Fruit fly (Drosophila melanogaster) whole organism, embryonic: ENCODE results near the gene TkR86C.

Experiments
- CrebB ChIP-seq: fragments of 200-800 bp; sonication (Bioruptor generic); optimal IDR thresholded peaks from 3 replicates; lab custom pipeline; 2018; ENCODE audit warnings: missing biosample characterization, mild to moderate bottlenecking, missing genetic modification characterization
- tll ChIP-seq, 2 experiments: fragments of 200-800 bp in 1 of 2; fragments of >200 bp in 1 of 2; sonication (Bioruptor generic) in 1 of 2; optimal IDR thresholded peaks; 2 replicates each; lab custom pipeline; 2017 to 2019; ENCODE audit warnings: missing biosample characterization in 2 of 2, missing genetic modification characterization in 2 of 2, mild to moderate bottlenecking in 1 of 2, moderate library complexity in 1 of 2

DNA sequence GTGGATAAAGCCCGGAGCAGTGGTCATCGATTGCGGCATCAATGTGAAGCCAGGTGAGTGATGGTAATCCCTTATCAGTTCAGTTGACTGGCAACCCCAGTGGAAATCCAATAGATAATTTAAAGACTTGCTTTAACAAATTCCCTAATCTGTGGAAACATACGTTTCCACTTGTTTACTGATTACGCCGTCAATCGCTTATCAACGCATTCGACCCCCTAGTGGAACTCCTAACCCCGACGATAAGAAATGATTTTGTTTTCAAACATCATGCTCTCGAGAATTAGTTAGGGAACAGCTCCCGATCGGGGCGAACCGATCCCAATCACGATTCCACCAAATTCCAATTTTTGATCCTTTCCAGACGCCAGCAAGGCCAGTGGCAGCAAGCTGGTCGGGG is 50.4 kb downstream of the TkR86C start:
- TF ChIP-seq tll (GFP tag; optimal IDR thresholded peaks at IDR 0.05; lab: Kevin White, UChicago), result no peak
- TF ChIP-seq CrebB (tag; lab: Kevin White, UChicago), result no peak
